Worm (Caenorhabditis elegans) whole organism, L3 larva: Measurements from ENCODE around the gene nhr-134.

Source experiments
- R02D3.7 ChIP-seq: fragments of 150-350 bp; optimal IDR thresholded peaks from 2 replicates; lab custom pipeline; 2014; ENCODE audit warnings: missing biosample characterization, missing genetic modification characterization
- aly-2 ChIP-seq: fragments of 150-350 bp; optimal IDR thresholded peaks from 2 replicates; lab custom pipeline; 2014; ENCODE audit warnings: missing biosample characterization, missing genetic modification characterization
- ama-1 ChIP-seq: fragments of 150-350 bp; optimal IDR thresholded peaks from 2 replicates; lab custom pipeline; 2018
- ceh-82 ChIP-seq: fragments of 150-350 bp; optimal IDR thresholded peaks from 2 replicates; lab custom pipeline; 2014; ENCODE audit warnings: missing biosample characterization, missing genetic modification characterization
- ceh-9 ChIP-seq: sonication (generic microtip); optimal IDR thresholded peaks from 2 replicates; lab custom pipeline; 2018; ENCODE audit warnings: missing biosample characterization, missing genetic modification characterization
- daf-12 ChIP-seq: fragments of 150-350 bp; optimal IDR thresholded peaks from 2 replicates; lab custom pipeline; 2014; ENCODE audit warnings: missing biosample characterization, missing genetic modification reagents, missing genetic modification characterization
- elt-2 ChIP-seq: sonication (generic microtip); optimal IDR thresholded peaks from 2 replicates; lab custom pipeline; 2016; ENCODE audit warnings: missing genetic modification reagents, mild to moderate bottlenecking, missing genetic modification characterization, missing compliant biosample characterization
- fkh-2 ChIP-seq: fragments of 150-350 bp; optimal IDR thresholded peaks from 2 replicates; lab custom pipeline; 2014; ENCODE audit warnings: missing biosample characterization, missing genetic modification reagents, missing genetic modification characterization
- fos-1 ChIP-seq: fragments of 150-350 bp; optimal IDR thresholded peaks from 2 replicates; lab custom pipeline; 2014; ENCODE audit warnings: missing biosample characterization, missing genetic modification characterization
- hmg-11 ChIP-seq: sonication (generic microtip); optimal IDR thresholded peaks from 2 replicates; lab custom pipeline; 2016; ENCODE audit warnings: missing genetic modification characterization, missing compliant biosample characterization
- jun-1 ChIP-seq: fragments of 150-350 bp; optimal IDR thresholded peaks from 2 replicates; lab custom pipeline; 2014; ENCODE audit warnings: missing biosample characterization, missing genetic modification reagents, missing genetic modification characterization
- lin-15B ChIP-seq: fragments of 150-350 bp; optimal IDR thresholded peaks from 2 replicates; lab custom pipeline; 2014; ENCODE audit warnings: missing biosample characterization, missing genetic modification characterization
- lin-39 ChIP-seq: fragments of 150-350 bp; optimal IDR thresholded peaks from 2 replicates; lab custom pipeline; 2018; ENCODE audit warnings: missing biosample characterization, missing genetic modification reagents, missing genetic modification characterization
- mdl-1 ChIP-seq: fragments of 150-350 bp; optimal IDR thresholded peaks from 2 replicates; lab custom pipeline; 2014; ENCODE audit warnings: missing biosample characterization, missing genetic modification characterization
- mml-1 ChIP-seq: fragments of 150-350 bp; sonication (generic microtip); optimal IDR thresholded peaks from 3 replicates; lab custom pipeline; 2014; ENCODE audit warnings: missing biosample characterization, missing genetic modification characterization
- nfya-1 ChIP-seq: sonication (generic microtip); optimal IDR thresholded peaks from 2 replicates; lab custom pipeline; 2017; ENCODE audit warnings: missing genetic modification characterization, mild to moderate bottlenecking, missing compliant biosample characterization, antibody characterized with exemption, moderate library complexity; ENCODE audit not compliant: insufficient read depth
- nhr-11 ChIP-seq: fragments of 150-350 bp; optimal IDR thresholded peaks from 2 replicates; lab custom pipeline; 2014; ENCODE audit warnings: missing biosample characterization, missing genetic modification characterization
- nhr-23 ChIP-seq: fragments of 150-350 bp; optimal IDR thresholded peaks from 2 replicates; lab custom pipeline; 2014; ENCODE audit warnings: missing biosample characterization, missing genetic modification reagents, missing genetic modification characterization
- nhr-237 ChIP-seq: fragments of 150-350 bp; optimal IDR thresholded peaks from 2 replicates; lab custom pipeline; 2014; ENCODE audit warnings: missing biosample characterization, missing genetic modification characterization
- nhr-25 ChIP-seq: sonication (generic microtip); optimal IDR thresholded peaks from 2 replicates; lab custom pipeline; 2017; ENCODE audit warnings: missing biosample characterization, missing genetic modification characterization
- nhr-28 ChIP-seq: fragments of 150-350 bp; optimal IDR thresholded peaks from 2 replicates; lab custom pipeline; 2014; ENCODE audit warnings: missing biosample characterization, missing genetic modification characterization
- nhr-43 ChIP-seq: sonication (generic microtip); optimal IDR thresholded peaks from 2 replicates; lab custom pipeline; 2016; ENCODE audit warnings: mild to moderate bottlenecking, missing genetic modification characterization, missing compliant biosample characterization; ENCODE audit not compliant: poor library complexity, severe bottlenecking
- nhr-67 ChIP-seq: fragments of 150-350 bp; optimal IDR thresholded peaks from 2 replicates; lab custom pipeline; 2014; ENCODE audit warnings: missing biosample characterization, missing genetic modification characterization
- nhr-77 ChIP-seq: fragments of 150-350 bp; optimal IDR thresholded peaks from 2 replicates; lab custom pipeline; 2014; ENCODE audit warnings: missing biosample characterization, missing genetic modification characterization
- pha-4 ChIP-seq: fragments of 150-350 bp; optimal IDR thresholded peaks from 2 replicates; lab custom pipeline; 2014; ENCODE audit warnings: missing biosample characterization, missing genetic modification reagents, missing genetic modification characterization
- pqm-1 ChIP-seq: fragments of 150-350 bp; optimal IDR thresholded peaks from 2 replicates; lab custom pipeline; 2017; ENCODE audit warnings: missing biosample characterization, missing genetic modification characterization, inconsistent platforms
- sea-2 ChIP-seq: fragments of 150-350 bp; sonication (generic microtip); optimal IDR thresholded peaks from 4 replicates; lab custom pipeline; 2014; ENCODE audit warnings: missing biosample characterization, missing genetic modification reagents, missing genetic modification characterization
- skn-1 ChIP-seq: fragments of 150-350 bp; optimal IDR thresholded peaks from 2 replicates; lab custom pipeline; 2014; ENCODE audit warnings: missing biosample characterization, missing genetic modification characterization
- snpc-4 ChIP-seq: fragments of 150-350 bp; optimal IDR thresholded peaks from 2 replicates; lab custom pipeline; 2014; ENCODE audit warnings: missing biosample characterization, missing genetic modification characterization
- tbx-2 ChIP-seq: sonication (generic microtip); optimal IDR thresholded peaks from 2 replicates; lab custom pipeline; 2016; ENCODE audit warnings: mild to moderate bottlenecking, missing genetic modification characterization, missing compliant biosample characterization
- ztf-4 ChIP-seq: fragments of 150-350 bp; optimal IDR thresholded peaks from 2 replicates; lab custom pipeline; 2014; ENCODE audit warnings: missing biosample characterization, missing genetic modification characterization

The nhr-134 gene

DNA sequence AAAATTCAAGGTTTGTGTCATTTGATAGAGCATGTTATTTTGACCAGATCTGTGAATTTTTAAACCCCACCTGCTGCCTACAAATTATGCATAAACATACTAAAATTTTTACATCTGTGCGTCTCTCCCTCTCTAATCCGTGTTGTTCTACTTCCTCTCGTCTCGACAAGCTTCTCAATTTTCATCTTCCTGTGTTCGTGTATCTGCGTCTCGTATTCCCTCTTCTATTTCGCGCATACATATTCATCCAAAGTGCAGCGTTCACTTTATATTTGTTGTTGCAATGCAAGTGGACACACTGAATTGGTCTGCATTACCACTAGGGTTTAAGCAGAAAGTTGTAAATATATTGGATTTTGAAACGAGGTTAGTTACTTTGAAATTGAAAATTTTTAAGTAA is 47.5 kb downstream of the nhr-134 start, which contains the start of gene fbxa-137:
TSS of gene fbxa-137 (plus strand) at position 274 of the 400 bp plus-strand sequence.
- TF ChIP-seq mml-1 (tag; lab: Kevin White, UChicago), result no peak
- TF ChIP-seq nhr-43 (tag; lab: Kevin White, UChicago), result no peak
- no peak for TF ChIP-seq sea-2
- no peak for TF ChIP-seq ceh-82 (tag; lab: Kevin White, UChicago)
- no peak for TF ChIP-seq aly-2 (tag; lab: Kevin White, UChicago)
- TF ChIP-seq jun-1, result no peak
- no peak for TF ChIP-seq nhr-11
- TF ChIP-seq fos-1, result no peak
- TF ChIP-seq nhr-237, result no peak
- TF ChIP-seq hmg-11, result no peak
- TF ChIP-seq nhr-23 (tag; lab: Kevin White, UChicago), result no peak
- no peak for TF ChIP-seq pha-4 (tag; lab: Kevin White, UChicago)
- no peak for TF ChIP-seq daf-12
- TF ChIP-seq pqm-1, result no peak
- no peak for TF ChIP-seq tbx-2

DNA sequence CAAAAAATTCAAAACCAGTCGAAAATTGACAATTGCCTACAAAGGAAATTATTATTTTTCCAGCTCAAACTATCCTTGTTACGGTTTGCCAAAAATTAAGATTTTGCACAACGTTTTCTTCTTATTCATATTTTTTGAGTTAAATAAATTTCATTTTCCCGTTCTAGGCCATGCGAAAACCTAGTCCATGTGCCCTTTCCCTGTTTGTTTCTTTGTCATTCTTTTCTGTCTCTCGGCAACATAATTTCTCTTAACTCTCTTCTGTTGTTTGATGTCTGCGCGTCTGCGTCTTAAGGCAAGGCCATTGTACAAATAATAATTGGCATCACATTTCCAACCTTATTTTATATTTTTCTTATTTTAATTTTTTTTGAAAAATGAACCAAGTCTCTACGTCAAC is 50.5 kb downstream of the nhr-134 start, which contains the start of gene nhr-228:
TSS of gene nhr-228 (plus strand) at position 261 of the 400 bp plus-strand sequence.
- TF ChIP-seq ceh-9 (tag; lab: Kevin White, UChicago), result no peak
- peak; percentile 17 for TF ChIP-seq snpc-4 (tag; lab: Kevin White, UChicago)
- TF ChIP-seq lin-15B (tag; lab: Kevin White, UChicago), result peak; percentile 49
- TF ChIP-seq lin-39 (tag; lab: Kevin White, UChicago), result no peak
- TF ChIP-seq jun-1, result peak; percentile 22
- no peak for TF ChIP-seq mdl-1 (tag; lab: Kevin White, UChicago)
- peak; percentile 84 for TF ChIP-seq skn-1 (tag; lab: Kevin White, UChicago)
- no peak for TF ChIP-seq nhr-77 (tag; lab: Kevin White, UChicago)
- no peak for TF ChIP-seq ama-1 (lab: Kevin White, UChicago)
- TF ChIP-seq nhr-23 (tag; lab: Kevin White, UChicago), result peak; percentile 46
- TF ChIP-seq nhr-28, result no peak
- peak; percentile 91 for TF ChIP-seq pha-4 (tag; lab: Kevin White, UChicago)
- TF ChIP-seq R02D3.7 (tag; lab: Kevin White, UChicago), result no peak
- TF ChIP-seq nhr-67 (tag; lab: Kevin White, UChicago), result no peak
- TF ChIP-seq ztf-4 (tag; lab: Kevin White, UChicago), result no peak
- peak; percentile 66 for TF ChIP-seq hmg-11
- TF ChIP-seq fkh-2, result no peak
- TF ChIP-seq nhr-25, result peak; percentile 38
- TF ChIP-seq nfya-1, result peak; percentile 54
- TF ChIP-seq elt-2 (tag; lab: Kevin White, UChicago), result peak; percentile 29
